Worm (Caenorhabditis elegans) whole organism, L4 larva: Measurements from ENCODE around the gene zip-12.

Source experiments
- D1046.2 ChIP-seq: fragments of 200-800 bp; sonication (Bioruptor generic); IDR thresholded peaks from 2 replicates; pipeline ENCODE4 v1.3.6; 2022; ENCODE audit warnings: missing genetic modification characterization, missing compliant biosample characterization
- F44E2.7 ChIP-seq: fragments of 200-800 bp; sonication (Bioruptor generic); IDR thresholded peaks from 2 replicates; pipeline ENCODE4 v2.1.2; 2022; ENCODE audit warnings: missing genetic modification characterization, missing compliant biosample characterization
- F49E8.2 ChIP-seq: sonication (generic microtip); optimal IDR thresholded peaks from 2 replicates; lab custom pipeline; 2016; ENCODE audit warnings: missing compliant biosample characterization, mild to moderate bottlenecking, missing genetic modification characterization, borderline replicate concordance
- R02D3.7 ChIP-seq: fragments of 150-350 bp; sonication (generic microtip); optimal IDR thresholded peaks from 3 replicates; lab custom pipeline; 2014; ENCODE audit warnings: missing biosample characterization, missing genetic modification characterization
- T20F7.1 ChIP-seq: fragments of 200-800 bp; sonication (Bioruptor generic); optimal IDR thresholded peaks from 2 replicates; lab custom pipeline; 2018; ENCODE audit warnings: mild to moderate bottlenecking, missing genetic modification characterization, missing compliant biosample characterization
- Y105C5A.15 ChIP-seq: fragments of 200-800 bp; sonication (Bioruptor generic); IDR thresholded peaks from 2 replicates; pipeline ENCODE4 v1.3.6; 2022; ENCODE audit warnings: missing genetic modification characterization, missing compliant biosample characterization
- Y48G9A.11 ChIP-seq: fragments of 200-800 bp; sonication (Bioruptor generic); IDR thresholded peaks from 2 replicates; pipeline ENCODE4 v1.3.6; 2022; ENCODE audit warnings: missing genetic modification reagents, missing genetic modification characterization, missing compliant biosample characterization
- Y5F2A.4 ChIP-seq: fragments of 200-800 bp; sonication (Bioruptor generic); optimal IDR thresholded peaks from 2 replicates; lab custom pipeline; 2018; ENCODE audit warnings: mild to moderate bottlenecking, missing genetic modification characterization, missing compliant biosample characterization
- ZK337.2 ChIP-seq: fragments of 200-800 bp; sonication (Bioruptor generic); IDR thresholded peaks from 2 replicates; pipeline ENCODE4 v1.3.6; 2022; ENCODE audit warnings: missing genetic modification reagents, missing genetic modification characterization, missing compliant biosample characterization
- ZK546.5 ChIP-seq, 2 experiments: sonication (generic microtip); optimal IDR thresholded peaks; 2 replicates each; lab custom pipeline; 2017; ENCODE audit warnings: missing biosample characterization in 2 of 2, missing genetic modification characterization in 2 of 2
- aha-1 ChIP-seq: fragments of 150-350 bp; peaks from one replicate; lab custom pipeline; 2014; ENCODE audit warnings: missing biosample characterization, missing genetic modification characterization
- arid-1 ChIP-seq: fragments of 200-800 bp; sonication (Bioruptor generic); conservative IDR thresholded peaks from 2 replicates; pipeline ENCODE4 v1.3.6; 2022; ENCODE audit warnings: missing genetic modification reagents, missing genetic modification characterization, missing compliant biosample characterization
- ceh-28 ChIP-seq: fragments of 150-350 bp; optimal IDR thresholded peaks from 2 replicates; lab custom pipeline; 2014; ENCODE audit warnings: missing biosample characterization, missing genetic modification reagents, missing genetic modification characterization
- daf-12 ChIP-seq: fragments of 150-350 bp; optimal IDR thresholded peaks from 2 replicates; lab custom pipeline; 2014; ENCODE audit warnings: missing biosample characterization, missing genetic modification reagents, missing genetic modification characterization
- daf-19 ChIP-seq: fragments of 200-800 bp; sonication (Bioruptor generic); conservative IDR thresholded peaks from 2 replicates; pipeline ENCODE4 v1.3.6; 2022; ENCODE audit warnings: missing genetic modification characterization, missing compliant biosample characterization
- daf-8 ChIP-seq: fragments of 200-800 bp; sonication (Bioruptor generic); IDR thresholded peaks from 2 replicates; pipeline ENCODE4 v1.3.6; 2022; ENCODE audit warnings: missing genetic modification characterization, missing compliant biosample characterization
- dmd-8 ChIP-seq: fragments of 200-800 bp; sonication (Bioruptor generic); IDR thresholded peaks from 2 replicates; pipeline ENCODE4 v1.3.6; 2022; ENCODE audit warnings: missing genetic modification characterization, missing compliant biosample characterization
- dpl-1 ChIP-seq: fragments of 150-350 bp; optimal IDR thresholded peaks from 2 replicates; lab custom pipeline; 2014; ENCODE audit warnings: missing biosample characterization, missing genetic modification reagents, missing genetic modification characterization
- gei-8 ChIP-seq: fragments of 200-800 bp; sonication (Bioruptor generic); optimal IDR thresholded peaks from 2 replicates; lab custom pipeline; 2018; ENCODE audit warnings: mild to moderate bottlenecking, missing genetic modification characterization, missing compliant biosample characterization
- hif-1 ChIP-seq, 2 experiments: sonication (generic microtip); optimal IDR thresholded peaks; 2 replicates each; lab custom pipeline; 2016 to 2017; ENCODE audit warnings: missing compliant biosample characterization in 2 of 2, missing genetic modification characterization in 2 of 2, missing genetic modification reagents in 2 of 2, missing genotype in 2 of 2, mild to moderate bottlenecking in 1 of 2
- hlh-11 ChIP-seq: fragments of 200-800 bp; sonication (Bioruptor generic); optimal IDR thresholded peaks from 2 replicates; lab custom pipeline; 2018; ENCODE audit warnings: mild to moderate bottlenecking, missing genetic modification characterization, missing compliant biosample characterization
- hlh-30 ChIP-seq: sonication (generic microtip); optimal IDR thresholded peaks from 2 replicates; lab custom pipeline; 2017; ENCODE audit warnings: antibody characterized with exemption, mild to moderate bottlenecking, missing genetic modification characterization, missing compliant biosample characterization; ENCODE audit not compliant: insufficient read depth
- jun-1 ChIP-seq: fragments of 150-350 bp; optimal IDR thresholded peaks from 2 replicates; lab custom pipeline; 2014; ENCODE audit warnings: missing biosample characterization, missing genetic modification reagents, missing genetic modification characterization
- lin-13 ChIP-seq: fragments of 150-350 bp; optimal IDR thresholded peaks from 2 replicates; lab custom pipeline; 2014; ENCODE audit warnings: missing biosample characterization, missing genetic modification reagents, missing genetic modification characterization
- lin-39 ChIP-seq: fragments of 150-350 bp; optimal IDR thresholded peaks from 2 replicates; lab custom pipeline; 2014; ENCODE audit warnings: missing biosample characterization, missing genetic modification reagents, missing genetic modification characterization
- madf-5 ChIP-seq, 2 experiments: fragments of 200-800 bp; sonication (Bioruptor generic); IDR thresholded peaks; 2 replicates each; pipeline ENCODE4 v1.3.6; 2022; ENCODE audit warnings: missing compliant biosample characterization in 2 of 2, missing genetic modification characterization in 2 of 2
- madf-9 ChIP-seq: fragments of 200-800 bp; sonication (Bioruptor generic); conservative IDR thresholded peaks from 2 replicates; pipeline ENCODE4 v1.3.6; 2022; ENCODE audit warnings: missing genetic modification reagents, missing genetic modification characterization, missing compliant biosample characterization
- mdl-1 ChIP-seq, 2 experiments: fragments of 150-350 bp in 1 of 2; sonication (generic microtip) in 1 of 2; optimal IDR thresholded peaks; 2 replicates each; lab custom pipeline; 2014 to 2017; ENCODE audit warnings: missing biosample characterization in 2 of 2, missing genetic modification characterization in 2 of 2
- mdt-29 ChIP-seq: fragments of 200-800 bp; sonication (Bioruptor generic); IDR thresholded peaks from 2 replicates; pipeline ENCODE4 v1.3.6; 2022; ENCODE audit warnings: missing genetic modification reagents, missing genetic modification characterization, missing compliant biosample characterization
- nhr-11 ChIP-seq: fragments of 150-350 bp; optimal IDR thresholded peaks from 2 replicates; lab custom pipeline; 2014; ENCODE audit warnings: missing biosample characterization, missing genetic modification characterization
- nhr-25 ChIP-seq: sonication (generic microtip); optimal IDR thresholded peaks from 2 replicates; lab custom pipeline; 2017; ENCODE audit warnings: missing genetic modification characterization, mild to moderate bottlenecking, missing compliant biosample characterization, antibody characterized with exemption, moderate library complexity, borderline replicate concordance; ENCODE audit not compliant: insufficient read depth
- nhr-41 ChIP-seq: fragments of 200-800 bp; sonication (Bioruptor generic); IDR thresholded peaks from 2 replicates; pipeline ENCODE4 v1.3.6; 2022; ENCODE audit warnings: missing genetic modification reagents, missing genetic modification characterization, missing compliant biosample characterization
- nhr-48 ChIP-seq: sonication (generic microtip); optimal IDR thresholded peaks from 2 replicates; lab custom pipeline; 2016; ENCODE audit warnings: mild to moderate bottlenecking, missing genetic modification characterization, missing compliant biosample characterization
- nhr-6 ChIP-seq: fragments of 150-350 bp; optimal IDR thresholded peaks from 2 replicates; lab custom pipeline; 2014; ENCODE audit warnings: missing biosample characterization, missing genetic modification characterization
- nhr-76 ChIP-seq: fragments of 150-350 bp; optimal IDR thresholded peaks from 2 replicates; lab custom pipeline; 2014; ENCODE audit warnings: missing biosample characterization, missing genetic modification characterization
- snpc-4 ChIP-seq: fragments of 150-350 bp; optimal IDR thresholded peaks from 2 replicates; lab custom pipeline; 2014; ENCODE audit warnings: missing biosample characterization, missing genetic modification characterization
- spr-3 ChIP-seq: fragments of 200-800 bp; sonication (Bioruptor generic); optimal IDR thresholded peaks from 2 replicates; lab custom pipeline; 2018; ENCODE audit warnings: mild to moderate bottlenecking, missing genetic modification characterization, missing compliant biosample characterization
- unc-130 ChIP-seq: sonication (generic microtip); optimal IDR thresholded peaks from 2 replicates; lab custom pipeline; 2016; ENCODE audit warnings: missing genetic modification reagents, missing genetic modification characterization, missing compliant biosample characterization
- zag-1 ChIP-seq: fragments of 150-350 bp; optimal IDR thresholded peaks from 2 replicates; lab custom pipeline; 2014; ENCODE audit warnings: missing biosample characterization, missing genetic modification characterization
- zfp-2 ChIP-seq: sonication (generic microtip); optimal IDR thresholded peaks from 2 replicates; lab custom pipeline; 2016; ENCODE audit warnings: mild to moderate bottlenecking, missing genetic modification characterization, missing compliant biosample characterization
- zip-11 ChIP-seq: fragments of 200-800 bp; sonication (Bioruptor generic); IDR thresholded peaks from 2 replicates; pipeline ENCODE4 v1.3.6; 2022; ENCODE audit warnings: missing genetic modification characterization, missing compliant biosample characterization
- ztf-7 ChIP-seq: fragments of 150-350 bp; optimal IDR thresholded peaks from 2 replicates; lab custom pipeline; 2014; ENCODE audit warnings: missing biosample characterization, missing genetic modification characterization

zip-12 gene

ce11 chrIII:12351301-12351700 is 23.6 kb downstream of the zip-12 start, which contains the start of the genes pph-4.1 and Y75B8A.31 (continued):
- TF ChIP-seq madf-9 (no peak; the same call in 1 of the 2 replicates), unc-130 (GFP tag; lab: Kevin White, UChicago) (peak; percentile 95), Y105C5A.15 (GFP tag; lab: Robert Waterston, UW) (no peak), jun-1 (no peak), Y48G9A.11 (GFP tag; lab: Robert Waterston, UW) (0 out of 2 replicates have a peak, but pooled peaks have one; percentile 45), nhr-48 (tag; lab: Kevin White, UChicago) (peak; percentile 30), hif-1 (tag; optimal IDR thresholded peaks at IDR 0.05; lab: Kevin White, UChicago) (peak; percentile 37 to 95), zip-11 (no peak), ceh-28 (tag; lab: Kevin White, UChicago) (no peak), ZK546.5 (tag; optimal IDR thresholded peaks at IDR 0.05; lab: Kevin White, UChicago) (no peak), ZK337.2 (peak; percentile 77), dpl-1 (GFP tag; lab: Kevin White, UChicago) (peak; percentile 83), F44E2.7 (GFP tag; lab: Robert Waterston, UW) (no peak), gei-8 (GFP tag; lab: Kevin White, UChicago) (no peak), hlh-30 (tag; lab: Kevin White, UChicago) (peak; percentile 67), Y5F2A.4 (GFP tag; lab: Kevin White, UChicago) (no peak), daf-12 (tag; lab: Kevin White, UChicago) (no peak), hlh-11 (tag; lab: Kevin White, UChicago) (peak; percentile 75), F49E8.2 (tag; lab: Kevin White, UChicago) (peak; percentile 34), arid-1 (peak; percentile 54; the same call in 1 of the 2 replicates), nhr-25 (tag; lab: Kevin White, UChicago) (no peak), daf-8 (GFP tag; lab: Robert Waterston, UW) (no peak), R02D3.7 (tag; lab: Kevin White, UChicago) (no peak), madf-5 (GFP tag; IDR thresholded peaks at IDR 0.05; lab: Robert Waterston, UW) (no peak), D1046.2 (no peak), nhr-76 (tag; lab: Kevin White, UChicago) (no peak), nhr-41 (GFP tag; lab: Robert Waterston, UW) (no peak), mdl-1 (tag; optimal IDR thresholded peaks at IDR 0.05; lab: Kevin White, UChicago) (no peak), nhr-6 (peak; percentile 77), snpc-4 (tag; lab: Kevin White, UChicago) (no peak), ztf-7 (tag; lab: Kevin White, UChicago) (peak; percentile 22), spr-3 (GFP tag; lab: Kevin White, UChicago) (no peak), T20F7.1 (GFP tag; lab: Kevin White, UChicago) (no peak), zfp-2 (tag; lab: Kevin White, UChicago) (peak; percentile 44)

- no peak for TF ChIP-seq nhr-11 (tag; lab: Kevin White, UChicago)
- TF ChIP-seq daf-12 (tag; lab: Kevin White, UChicago): no peak
- peak; percentile 91 for TF ChIP-seq aha-1 (tag; lab: Kevin White, UChicago)
- TF ChIP-seq nhr-48 (tag; lab: Kevin White, UChicago): no peak
- no peak for TF ChIP-seq zip-11
- no peak for TF ChIP-seq F44E2.7 (GFP tag; lab: Robert Waterston, UW)
- no peak for TF ChIP-seq nhr-76 (tag; lab: Kevin White, UChicago)
- no peak for TF ChIP-seq daf-19 (GFP tag; lab: Robert Waterston, UW)
- TF ChIP-seq lin-13 (GFP tag; lab: Kevin White, UChicago): no peak
- TF ChIP-seq, all 104 proteins: peak for 1
Observed at ce11 chrIII:12356588-12356987, 28.9 kb downstream of the zip-12 start.

- TF ChIP-seq mdt-29 (GFP tag; lab: Robert Waterston, UW) (no peak), nhr-25 (tag; lab: Kevin White, UChicago) (no peak), R02D3.7 (tag; lab: Kevin White, UChicago) (no peak), zag-1 (tag; lab: Kevin White, UChicago) (no peak), lin-39 (tag; lab: Kevin White, UChicago) (no peak), dmd-8 (GFP tag; lab: Robert Waterston, UW) (no peak)
- TF ChIP-seq, all 104 proteins: peak for 0
Observed at ce11 chrIII:12358461-12358860, 30.7 kb downstream of the zip-12 start, which contains the start of gene Y75B8A.32. Gene Y75B8A.32 (minus strand): TSS chrIII:12358561.
